Fruit fly (Drosophila melanogaster): ENCODE results near the gene Or71a.

DNA sequence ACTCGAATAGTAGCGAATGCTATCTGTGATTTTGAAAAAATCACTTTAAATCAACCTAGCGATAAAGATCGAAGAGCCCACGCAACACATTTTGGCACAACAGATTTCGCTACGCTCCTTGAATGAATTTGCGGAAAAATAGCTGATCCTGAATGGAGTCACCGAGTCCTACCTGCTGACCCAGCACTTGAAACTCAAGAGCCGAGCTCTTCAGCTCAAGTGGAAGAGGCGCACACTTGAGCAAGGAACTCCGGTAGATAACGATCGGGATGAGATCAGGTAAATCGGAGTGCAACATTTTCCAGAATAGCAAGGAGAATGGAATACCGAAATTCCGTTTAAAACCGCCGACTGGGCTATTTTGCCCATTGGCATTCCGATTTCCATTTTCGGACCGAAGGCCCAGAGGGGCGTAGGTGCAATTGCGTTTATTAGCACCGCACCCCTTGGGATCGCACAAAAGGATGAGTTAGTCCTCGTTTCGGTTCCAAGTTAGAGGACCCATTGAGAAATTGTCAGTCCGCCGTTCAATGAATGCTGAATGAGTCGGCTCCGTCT is 37.8 kb downstream of the Or71a start:
- TF ChIP-seq gce (GFP tag; IDR thresholded peaks at IDR 0.05) (no peak), CG8290 (GFP tag; optimal IDR thresholded peaks at IDR 0.05) (no peak), CG8290 (tag; optimal IDR thresholded peaks at IDR 0.05) (no peak), nau (GFP tag; optimal IDR thresholded peaks at IDR 0.05) (no peak), CG14860 (GFP tag; IDR thresholded peaks at IDR 0.05; ENCODE audit: partially characterized antibody) (no peak), Ravus (GFP tag; IDR thresholded peaks at IDR 0.05) (no peak), br (optimal IDR thresholded peaks at IDR 0.05) (no peak), dm (GFP tag; optimal IDR thresholded peaks at IDR 0.05) (no peak), Usf (GFP tag; optimal IDR thresholded peaks at IDR 0.05) (no peak), CG6765 (GFP tag; optimal IDR thresholded peaks at IDR 0.05) (no peak), esg (GFP tag; conservative IDR thresholded peaks at IDR 0.05) (no peak), CG10274 (GFP tag; optimal IDR thresholded peaks at IDR 0.05) (no peak), pho (GFP tag; optimal IDR thresholded peaks at IDR 0.05) (no peak), unpg (GFP tag; optimal IDR thresholded peaks at IDR 0.05) (no peak), CG7372 (GFP tag; IDR thresholded peaks at IDR 0.05) (no peak)
